Worm (Caenorhabditis elegans): ENCODE results near the gene T05D4.2.

DNA sequence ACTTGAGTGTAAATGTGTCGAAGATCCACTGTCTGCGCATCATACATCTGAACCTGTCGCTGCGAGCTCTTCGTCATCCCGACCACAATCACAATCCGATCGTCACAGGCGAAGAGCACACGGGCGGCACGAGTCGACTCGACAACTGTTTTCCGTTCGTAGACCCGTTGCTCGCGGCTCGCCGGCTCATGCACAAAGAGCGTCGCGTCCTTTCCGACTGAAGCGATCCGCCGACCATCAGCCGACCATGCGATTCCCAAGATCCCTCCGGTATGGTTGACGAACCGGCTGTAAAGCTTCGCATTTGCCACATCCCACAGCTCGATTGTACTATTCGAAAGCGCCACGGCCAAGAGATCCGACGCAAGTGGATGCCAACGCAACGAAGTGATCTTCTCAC is 44.4 kb downstream of the T05D4.2 start:
- TF ChIP-seq klf-2 (GFP tag; conservative IDR thresholded peaks at IDR 0.05): no peak
- no peak for TF ChIP-seq tab-1 (GFP tag; IDR thresholded peaks at IDR 0.05)
- no peak for TF ChIP-seq ztf-29 (GFP tag; IDR thresholded peaks at IDR 0.05)
- no peak for TF ChIP-seq med-1 (GFP tag; optimal IDR thresholded peaks at IDR 0.05; ENCODE audit: insufficient read depth)
